Worm (Caenorhabditis elegans) whole organism, L2 larva: ENCODE measurements around the gene C17H11.2.
"Not testable (repeated sequence)": the region's sequence is repeated elsewhere in the genome, so short reads cannot be mapped to it uniquely, and the experiment has no call there.

Experiments
- C34F6.9 ChIP-seq: fragments of 150-350 bp; optimal IDR thresholded peaks from 2 replicates; lab custom pipeline; 2014; ENCODE audit warnings: missing biosample characterization, missing genetic modification characterization
- F13H6.1 ChIP-seq: sonication (generic microtip); optimal IDR thresholded peaks from 2 replicates; lab custom pipeline; 2016; ENCODE audit warnings: missing genetic modification characterization, missing compliant biosample characterization
- R02D3.7 ChIP-seq: fragments of 150-350 bp; optimal IDR thresholded peaks from 2 replicates; lab custom pipeline; 2014; ENCODE audit warnings: missing biosample characterization, missing genetic modification characterization
- Y55F3AM.14 ChIP-seq: fragments of 200-800 bp; sonication (Bioruptor generic); optimal IDR thresholded peaks from 2 replicates; lab custom pipeline; 2018; ENCODE audit warnings: mild to moderate bottlenecking, missing genetic modification characterization, missing compliant biosample characterization
- alr-1 ChIP-seq: fragments of 150-350 bp; optimal IDR thresholded peaks from 2 replicates; lab custom pipeline; 2014; ENCODE audit warnings: missing biosample characterization, missing genetic modification characterization
- aly-2 ChIP-seq: fragments of 150-350 bp; optimal IDR thresholded peaks from 2 replicates; lab custom pipeline; 2014; ENCODE audit warnings: missing biosample characterization, missing genetic modification characterization
- blmp-1 ChIP-seq: sonication (generic microtip); optimal IDR thresholded peaks from 2 replicates; lab custom pipeline; 2017; ENCODE audit warnings: missing genetic modification characterization, mild to moderate bottlenecking, missing compliant biosample characterization, antibody characterized with exemption, moderate library complexity; ENCODE audit not compliant: insufficient read depth
- ceh-16 ChIP-seq: fragments of 150-350 bp; optimal IDR thresholded peaks from 2 replicates; lab custom pipeline; 2014; ENCODE audit warnings: missing biosample characterization, missing genetic modification characterization
- ceh-82 ChIP-seq: fragments of 150-350 bp; optimal IDR thresholded peaks from 2 replicates; lab custom pipeline; 2014; ENCODE audit warnings: missing biosample characterization, missing genetic modification characterization
- crh-2 ChIP-seq: sonication (generic microtip); optimal IDR thresholded peaks from 2 replicates; lab custom pipeline; 2017; ENCODE audit warnings: missing biosample characterization, missing genetic modification characterization
- egl-27 ChIP-seq: sonication (generic microtip); optimal IDR thresholded peaks from 3 replicates; lab custom pipeline; 2017; ENCODE audit warnings: missing biosample characterization, missing genetic modification reagents, missing genetic modification characterization
- elt-1 ChIP-seq: fragments of 150-350 bp; optimal IDR thresholded peaks from 2 replicates; lab custom pipeline; 2014; ENCODE audit warnings: missing biosample characterization, missing genetic modification characterization
- elt-3 ChIP-seq: sonication (generic microtip); optimal IDR thresholded peaks from 2 replicates; lab custom pipeline; 2017; ENCODE audit warnings: missing biosample characterization, missing genetic modification characterization
- fos-1 ChIP-seq: fragments of 150-350 bp; optimal IDR thresholded peaks from 2 replicates; lab custom pipeline; 2014; ENCODE audit warnings: missing biosample characterization, missing genetic modification characterization
- gmeb-1 ChIP-seq: fragments of 150-350 bp; optimal IDR thresholded peaks from 2 replicates; lab custom pipeline; 2014; ENCODE audit warnings: missing biosample characterization, missing genetic modification characterization
- lin-11 ChIP-seq: fragments of 150-350 bp; sonication (generic microtip); optimal IDR thresholded peaks from 2 replicates; lab custom pipeline; 2014; ENCODE audit warnings: missing biosample characterization, missing genetic modification characterization, inconsistent platforms, mixed read lengths
- lin-39 ChIP-seq: fragments of 150-350 bp; optimal IDR thresholded peaks from 2 replicates; lab custom pipeline; 2014; ENCODE audit warnings: missing biosample characterization, missing genetic modification reagents, missing genetic modification characterization
- lsy-2 ChIP-seq, 2 experiments: fragments of 150-350 bp in 1 of 2; sonication (generic microtip) in 1 of 2; optimal IDR thresholded peaks; 2 replicates each; lab custom pipeline; 2014 to 2017; ENCODE audit warnings: missing biosample characterization in 2 of 2, missing genetic modification characterization in 2 of 2
- mbf-1 ChIP-seq: sonication (generic microtip); optimal IDR thresholded peaks from 2 replicates; lab custom pipeline; 2017; ENCODE audit warnings: missing biosample characterization, missing genetic modification characterization
- mdl-1 ChIP-seq, 2 experiments: fragments of 150-350 bp in 1 of 2; sonication (generic microtip) in 1 of 2; optimal IDR thresholded peaks; 2 replicates each; lab custom pipeline; 2017; ENCODE audit warnings: missing biosample characterization in 2 of 2, missing genetic modification characterization in 2 of 2
- nhr-10 ChIP-seq: sonication (generic microtip); optimal IDR thresholded peaks from 2 replicates; lab custom pipeline; 2017; ENCODE audit warnings: missing biosample characterization, missing genetic modification characterization
- nhr-12 ChIP-seq: fragments of 150-350 bp; optimal IDR thresholded peaks from 2 replicates; lab custom pipeline; 2014; ENCODE audit warnings: missing biosample characterization, missing genetic modification characterization
- nhr-129 ChIP-seq: fragments of 150-350 bp; optimal IDR thresholded peaks from 2 replicates; lab custom pipeline; 2014; ENCODE audit warnings: missing biosample characterization, missing genetic modification characterization
- nhr-21 ChIP-seq: fragments of 150-350 bp; optimal IDR thresholded peaks from 2 replicates; lab custom pipeline; 2014; ENCODE audit warnings: missing biosample characterization, missing genetic modification characterization
- nhr-23 ChIP-seq: fragments of 150-350 bp; optimal IDR thresholded peaks from 2 replicates; lab custom pipeline; 2014; ENCODE audit warnings: missing biosample characterization, missing genetic modification reagents, missing genetic modification characterization
- nhr-237 ChIP-seq: fragments of 150-350 bp; optimal IDR thresholded peaks from 2 replicates; lab custom pipeline; 2014; ENCODE audit warnings: missing biosample characterization, missing genetic modification characterization
- nhr-25 ChIP-seq: fragments of 150-350 bp; sonication (generic microtip); optimal IDR thresholded peaks from 3 replicates; lab custom pipeline; 2014; ENCODE audit warnings: missing biosample characterization, missing genetic modification characterization
- nhr-77 ChIP-seq: fragments of 150-350 bp; optimal IDR thresholded peaks from 2 replicates; lab custom pipeline; 2014; ENCODE audit warnings: missing biosample characterization, missing genetic modification characterization
- peb-1 ChIP-seq: fragments of 150-350 bp; optimal IDR thresholded peaks from 2 replicates; lab custom pipeline; 2014; ENCODE audit warnings: missing biosample characterization, missing genetic modification characterization
- sem-4 ChIP-seq: fragments of 150-350 bp; optimal IDR thresholded peaks from 2 replicates; lab custom pipeline; 2014; ENCODE audit warnings: missing biosample characterization, missing genetic modification reagents, missing genetic modification characterization
- sma-3 ChIP-seq: sonication (generic microtip); optimal IDR thresholded peaks from 2 replicates; lab custom pipeline; 2016; ENCODE audit warnings: missing genetic modification reagents, missing genetic modification characterization, missing compliant biosample characterization
- snpc-4 ChIP-seq: fragments of 150-350 bp; optimal IDR thresholded peaks from 2 replicates; lab custom pipeline; 2014; ENCODE audit warnings: missing biosample characterization, missing genetic modification characterization
- unc-39 ChIP-seq: fragments of 150-350 bp; optimal IDR thresholded peaks from 2 replicates; lab custom pipeline; 2014; ENCODE audit warnings: missing biosample characterization, missing genetic modification characterization
- unc-55 ChIP-seq: fragments of 150-350 bp; sonication (generic microtip); optimal IDR thresholded peaks from 3 replicates; lab custom pipeline; 2014; ENCODE audit warnings: missing biosample characterization, missing genetic modification reagents, missing genetic modification characterization
- unc-62 ChIP-seq: fragments of 150-350 bp; optimal IDR thresholded peaks from 2 replicates; lab custom pipeline; 2014; ENCODE audit warnings: missing biosample characterization, missing genetic modification reagents, missing genetic modification characterization
- zag-1 ChIP-seq: fragments of 150-350 bp; optimal IDR thresholded peaks from 2 replicates; lab custom pipeline; 2014; ENCODE audit warnings: missing biosample characterization, missing genetic modification characterization
- ztf-1 ChIP-seq: fragments of 200-800 bp; sonication (Bioruptor generic); conservative IDR thresholded peaks from 2 replicates; pipeline ENCODE4 v1.3.6; 2022; ENCODE audit warnings: missing genetic modification characterization, missing compliant biosample characterization

Gene C17H11.2

DNA sequence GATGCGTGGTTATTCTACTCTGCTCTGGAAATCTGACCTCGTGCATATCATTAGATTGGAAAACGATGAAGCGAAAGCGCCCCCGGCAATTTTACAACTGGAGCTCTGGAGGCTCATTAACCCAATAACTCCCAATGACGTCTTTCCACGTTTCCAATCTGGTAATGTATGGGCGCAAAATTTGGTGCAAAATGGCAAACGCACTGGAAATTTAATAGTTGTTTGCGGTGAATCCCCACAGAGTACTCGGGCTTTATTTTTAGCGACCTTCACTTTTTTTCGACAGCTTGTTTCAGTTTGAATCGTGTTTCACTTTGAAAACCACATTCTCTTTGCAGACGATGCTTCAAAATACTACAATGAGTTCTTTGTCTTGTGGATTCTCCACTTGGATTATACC, 3.9 kb downstream of the C17H11.2 start, which contains the start of gene C17H11.1:
TSS of gene C17H11.1 (plus strand) at position 301 of the 400 bp plus-strand sequence.
- TF ChIP-seq elt-3 = no peak
- TF ChIP-seq gmeb-1 (tag; lab: Kevin White, UChicago) = no peak
- TF ChIP-seq nhr-129 (tag; lab: Kevin White, UChicago) = no peak
- no peak for TF ChIP-seq egl-27 (tag; lab: Kevin White, UChicago)
- no peak for TF ChIP-seq aly-2 (tag; lab: Kevin White, UChicago)
- no peak for TF ChIP-seq Y55F3AM.14 (GFP tag; lab: Kevin White, UChicago)
- TF ChIP-seq nhr-25 (tag; lab: Kevin White, UChicago) = no peak
- no peak for TF ChIP-seq peb-1
- TF ChIP-seq crh-2 = no peak
- TF ChIP-seq nhr-77 (tag; lab: Kevin White, UChicago) = no peak
- TF ChIP-seq lin-11 = no peak
- TF ChIP-seq alr-1 (tag; lab: Kevin White, UChicago) = no peak
- TF ChIP-seq lin-39 (tag; lab: Kevin White, UChicago) = no peak

DNA sequence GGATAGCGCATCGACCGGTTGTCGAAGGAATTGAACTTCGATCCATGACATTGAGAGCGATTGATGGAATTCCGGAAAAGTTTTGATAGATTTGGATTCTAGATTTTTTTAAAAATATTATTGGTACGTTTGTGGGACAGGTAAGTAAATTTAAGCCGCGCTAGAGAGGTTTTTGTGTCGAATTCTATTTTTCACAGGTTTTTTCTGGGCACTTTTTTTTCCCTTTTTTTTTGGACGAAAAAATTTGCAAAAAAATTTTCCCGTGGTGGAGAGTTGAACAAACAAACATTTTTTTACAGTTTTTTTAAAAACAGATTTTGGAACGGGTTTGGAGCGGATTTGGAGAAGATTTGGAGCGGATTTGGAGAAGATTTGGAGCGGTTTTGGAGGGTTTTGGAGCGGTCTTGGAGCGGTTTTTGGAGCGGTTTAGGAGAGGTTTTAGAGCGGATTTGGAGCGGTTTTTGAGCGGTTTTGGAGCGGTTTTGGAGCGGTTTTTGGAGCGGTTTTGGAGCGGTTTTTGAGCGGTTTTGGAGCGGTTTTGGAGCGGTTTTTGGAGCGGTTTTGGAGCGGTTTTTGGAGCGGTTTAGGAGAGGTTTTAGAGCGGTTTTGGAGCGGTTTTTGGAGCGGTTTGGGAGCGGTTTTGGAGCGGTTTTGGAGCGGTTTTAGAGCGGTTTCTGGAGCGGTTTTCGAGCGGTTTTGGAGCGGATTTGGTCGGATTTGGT, 12.0 kb downstream of the C17H11.2 start, which contains the start of gene C17H11.4:
TSS of gene C17H11.4 (minus strand) at position 51 of the 722 bp plus-strand sequence.
- not testable (repeated sequence) for TF ChIP-seq fos-1; C34F6.9 (tag; lab: Kevin White, UChicago); nhr-237 (tag; lab: Kevin White, UChicago)

- TF ChIP-seq nhr-237 (tag; lab: Kevin White, UChicago) (no peak), nhr-129 (tag; lab: Kevin White, UChicago) (no peak), nhr-21 (tag; lab: Kevin White, UChicago) (no peak), snpc-4 (no peak)
Measured at ce11 chrX:8185037-8185436, 15.3 kb downstream of the C17H11.2 start, which contains the start of gene C17H11.5. Gene C17H11.5 (minus strand): TSS chrX:8185137.

- TF ChIP-seq lin-39 (tag; lab: Kevin White, UChicago) (no peak), mbf-1 (tag; lab: Kevin White, UChicago) (no peak), elt-1 (tag; lab: Kevin White, UChicago) (no peak), crh-2 (peak; percentile 28), ztf-1 (GFP tag; lab: Robert Waterston, UW) (no peak), nhr-23 (tag; lab: Kevin White, UChicago) (no peak), nhr-129 (tag; lab: Kevin White, UChicago) (no peak)
Measured at ce11 chrX:8193213-8193612, 23.5 kb downstream of the C17H11.2 start.

- TF ChIP-seq Y55F3AM.14 (GFP tag; lab: Kevin White, UChicago) (no peak), ceh-82 (tag; lab: Kevin White, UChicago) (no peak), nhr-237 (tag; lab: Kevin White, UChicago) (no peak), blmp-1 (tag; lab: Kevin White, UChicago) (peak; percentile 84), unc-39 (tag; lab: Kevin White, UChicago) (no peak), crh-2 (no peak), lsy-2 (tag; optimal IDR thresholded peaks at IDR 0.05; lab: Kevin White, UChicago) (no peak), sem-4 (tag; lab: Kevin White, UChicago) (peak; percentile 2), R02D3.7 (no peak), nhr-23 (tag; lab: Kevin White, UChicago) (no peak), nhr-12 (no peak)
Measured at ce11 chrX:8200206-8200605, 30.5 kb downstream of the C17H11.2 start.

DNA sequence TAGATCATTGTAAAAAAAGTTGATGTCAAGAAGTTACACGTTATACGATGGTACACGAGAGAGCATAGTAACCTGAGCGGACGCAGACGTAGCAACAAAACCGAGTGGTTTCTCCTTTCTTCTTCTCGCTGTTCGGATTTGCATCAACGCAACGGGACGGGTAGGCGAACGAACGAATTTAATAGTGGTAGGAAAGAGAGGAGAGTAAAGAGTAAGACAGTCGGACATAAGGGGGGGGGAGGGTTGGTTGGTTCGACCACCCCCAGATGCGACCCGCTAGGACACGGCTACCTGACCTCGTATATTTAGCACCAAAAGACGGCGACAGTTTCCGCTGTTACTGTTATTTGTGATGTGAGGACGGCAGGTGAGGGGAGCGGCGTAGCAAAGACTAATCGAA, 31.5 kb downstream of the C17H11.2 start:
- peak; percentile 8 for TF ChIP-seq nhr-25 (tag; lab: Kevin White, UChicago)
- TF ChIP-seq ceh-82 (tag; lab: Kevin White, UChicago) = no peak
- TF ChIP-seq, all 48 proteins: peak for 1

DNA sequence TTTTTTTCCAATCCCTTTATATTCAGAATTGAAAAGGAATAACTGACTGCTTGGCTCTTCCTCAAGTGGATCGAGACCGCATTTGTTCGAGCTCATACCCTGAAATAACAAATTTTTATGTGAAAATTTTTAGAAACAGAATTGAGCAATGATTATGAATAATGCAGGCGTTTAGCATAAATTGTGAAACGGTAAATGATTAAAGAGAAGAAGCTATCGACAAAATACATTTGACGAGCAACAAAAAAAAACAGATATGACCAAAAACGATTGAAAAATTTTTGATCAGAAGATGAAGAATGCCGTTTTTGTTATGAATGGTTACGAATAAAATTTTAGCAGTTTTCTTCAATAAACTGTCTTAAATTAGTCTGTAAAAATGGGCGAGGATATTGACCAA, 34.0 kb downstream of the C17H11.2 start, which contains the start of gene C17H11.6:
TSS of gene C17H11.6 (minus strand) at position 101 of the 400 bp plus-strand sequence.
- TF ChIP-seq ceh-16 (no peak), unc-39 (tag; lab: Kevin White, UChicago) (no peak), gmeb-1 (tag; lab: Kevin White, UChicago) (no peak), unc-62 (GFP tag; lab: Kevin White, UChicago) (no peak), mbf-1 (tag; lab: Kevin White, UChicago) (no peak), nhr-12 (no peak), sem-4 (tag; lab: Kevin White, UChicago) (no peak), zag-1 (no peak), nhr-25 (tag; lab: Kevin White, UChicago) (no peak), mdl-1 (tag; optimal IDR thresholded peaks at IDR 0.05; lab: Kevin White, UChicago) (no peak), nhr-10 (tag; lab: Kevin White, UChicago) (no peak), ceh-82 (tag; lab: Kevin White, UChicago) (no peak), elt-3 (no peak), F13H6.1 (tag; lab: Kevin White, UChicago) (no peak), sma-3 (GFP tag; lab: Kevin White, UChicago) (no peak), unc-55 (GFP tag; lab: Kevin White, UChicago) (no peak), lin-39 (tag; lab: Kevin White, UChicago) (no peak), ztf-1 (GFP tag; lab: Robert Waterston, UW) (no peak)
